4 worm cellular contexts compared by ENCODE assay signal in the genomic region with DNA sequence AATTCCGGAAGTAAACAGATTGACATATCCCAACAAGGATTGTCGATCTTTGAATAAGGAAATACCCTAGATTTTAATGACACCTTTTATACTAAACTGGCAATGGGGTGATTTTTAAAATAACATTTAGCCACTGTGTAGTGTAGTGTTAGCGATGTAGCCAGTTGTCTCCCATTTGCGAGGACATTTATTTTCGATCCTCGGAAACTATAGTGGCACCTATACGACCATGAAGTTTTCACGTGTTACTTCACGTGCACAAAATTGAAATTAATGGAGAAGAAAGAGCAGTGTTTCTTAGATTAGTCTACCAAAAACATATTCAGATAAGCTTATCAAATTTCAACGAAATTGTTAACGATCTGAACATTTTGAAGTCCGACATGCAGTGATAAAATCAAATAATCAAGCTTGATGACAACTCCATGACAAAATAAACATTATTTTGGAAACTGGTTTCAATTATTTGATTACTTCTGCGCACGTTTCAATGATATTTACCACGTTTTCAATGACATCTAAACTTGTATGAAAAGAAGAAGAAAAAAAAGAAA.
A peak's percentile ranks its signal among the peaks of the same experiment; 100 is the strongest.
TF ChIP-seq lines count a peak whose summit lies in the region.

R07E3.4 (minus strand) TSS at position 51 of the 554 bp plus-strand sequence.

TF ChIP-seq in whole organism, L1 larva, 84 proteins besides CTCF, POLR2A, EP300 and RAD21 (continued from another document):
- TF ChIP-seq lsy-2 (tag; optimal IDR thresholded peaks at IDR 0.05; lab: Kevin White, UChicago) (peak in 1 of 2 experiments; percentile 1), pqm-1 (tag; optimal IDR thresholded peaks at IDR 0.05; lab: Kevin White, UChicago) (peak; percentile 9), elt-3 (tag; optimal IDR thresholded peaks at IDR 0.05; lab: Kevin White, UChicago) (peak in 1 of 6 experiments; percentile 28), unc-130 (tag; optimal IDR thresholded peaks at IDR 0.05; lab: Kevin White, UChicago) (peak; percentile 16), nhr-71 (tag; optimal IDR thresholded peaks at IDR 0.05; lab: Kevin White, UChicago) (peak; percentile 80), nhr-19 (GFP tag; conservative IDR thresholded peaks at IDR 0.05; lab: Robert Waterston, UW) (peak; percentile 68), nhr-28 (tag; optimal IDR thresholded peaks at IDR 0.05; lab: Kevin White, UChicago) (no peak), lin-35 (GFP tag; optimal IDR thresholded peaks at IDR 0.05; lab: Kevin White, UChicago) (peak in 1 of 2 experiments; percentile 16), grh-1 (GFP tag; IDR thresholded peaks at IDR 0.05; lab: Robert Waterston, UW) (peak; percentile 61), egl-27 (tag; optimal IDR thresholded peaks at IDR 0.05; lab: Kevin White, UChicago) (peak in 1 of 2 experiments; percentile 17), blmp-1 (tag; optimal IDR thresholded peaks at IDR 0.05; lab: Kevin White, UChicago) (peak; percentile 25), lin-14 (GFP tag; optimal IDR thresholded peaks at IDR 0.05; lab: Kevin White, UChicago) (peak; percentile 75), nhr-85 (tag; lab: Kevin White, UChicago) (peak; percentile 92)

TF ChIP-seq in whole organism, L2 larva, 48 proteins besides CTCF, POLR2A, EP300 and RAD21 (continued from another document):
- TF ChIP-seq fos-1 (tag; optimal IDR thresholded peaks at IDR 0.05; lab: Kevin White, UChicago) (peak; percentile 22), mab-5 (tag; optimal IDR thresholded peaks at IDR 0.05; lab: Kevin White, UChicago) (no peak), skn-1 (tag; optimal IDR thresholded peaks at IDR 0.05; lab: Kevin White, UChicago) (no peak), nhr-77 (tag; optimal IDR thresholded peaks at IDR 0.05; lab: Kevin White, UChicago) (no peak), lin-11 (tag; optimal IDR thresholded peaks at IDR 0.05; lab: Kevin White, UChicago) (no peak), egl-27 (tag; optimal IDR thresholded peaks at IDR 0.05; lab: Kevin White, UChicago) (peak; percentile 75), unc-55 (GFP tag; optimal IDR thresholded peaks at IDR 0.05; lab: Kevin White, UChicago) (no peak), gmeb-1 (tag; optimal IDR thresholded peaks at IDR 0.05; lab: Kevin White, UChicago) (no peak), alr-1 (tag; optimal IDR thresholded peaks at IDR 0.05; lab: Kevin White, UChicago) (no peak), lin-39 (tag; optimal IDR thresholded peaks at IDR 0.05; lab: Kevin White, UChicago) (no peak), zag-1 (tag; optimal IDR thresholded peaks at IDR 0.05; lab: Kevin White, UChicago) (no peak), nhr-21 (tag; optimal IDR thresholded peaks at IDR 0.05; lab: Kevin White, UChicago) (no peak), nhr-25 (tag; optimal IDR thresholded peaks at IDR 0.05; lab: Kevin White, UChicago) (peak; percentile 14), snpc-4 (tag; optimal IDR thresholded peaks at IDR 0.05; lab: Kevin White, UChicago) (no peak), peb-1 (tag; optimal IDR thresholded peaks at IDR 0.05; lab: Kevin White, UChicago) (no peak), R02D3.7 (tag; optimal IDR thresholded peaks at IDR 0.05; lab: Kevin White, UChicago) (no peak), nhr-129 (tag; optimal IDR thresholded peaks at IDR 0.05; lab: Kevin White, UChicago) (no peak), blmp-1 (tag; optimal IDR thresholded peaks at IDR 0.05; lab: Kevin White, UChicago; ENCODE audit: insufficient read depth) (no peak), ztf-4 (tag; optimal IDR thresholded peaks at IDR 0.05; lab: Kevin White, UChicago) (no peak), F13H6.1 (tag; optimal IDR thresholded peaks at IDR 0.05; lab: Kevin White, UChicago) (peak; percentile 20), elt-1 (tag; optimal IDR thresholded peaks at IDR 0.05; lab: Kevin White, UChicago) (no peak)

TF ChIP-seq in whole organism, L3 larva, 47 proteins besides CTCF, POLR2A, EP300 and RAD21 (continued from another document):
- TF ChIP-seq nhr-11 (tag; optimal IDR thresholded peaks at IDR 0.05; lab: Kevin White, UChicago) (peak; percentile 75), elt-3 (tag; optimal IDR thresholded peaks at IDR 0.05; lab: Kevin White, UChicago) (no peak), elt-1 (tag; optimal IDR thresholded peaks at IDR 0.05; lab: Kevin White, UChicago) (no peak), mml-1 (tag; optimal IDR thresholded peaks at IDR 0.05; lab: Kevin White, UChicago) (peak; percentile 83), lin-15B (tag; optimal IDR thresholded peaks at IDR 0.05; lab: Kevin White, UChicago) (no peak), ceh-9 (tag; optimal IDR thresholded peaks at IDR 0.05; lab: Kevin White, UChicago) (no peak), elt-2 (tag; optimal IDR thresholded peaks at IDR 0.05; lab: Kevin White, UChicago) (peak; percentile 80), snpc-4 (tag; optimal IDR thresholded peaks at IDR 0.05; lab: Kevin White, UChicago) (no peak), ama-1 (optimal IDR thresholded peaks at IDR 0.05; lab: Kevin White, UChicago) (no peak), nhr-25 (tag; optimal IDR thresholded peaks at IDR 0.05; lab: Kevin White, UChicago) (no peak), hmg-11 (tag; optimal IDR thresholded peaks at IDR 0.05; lab: Kevin White, UChicago) (no peak), ztf-4 (tag; optimal IDR thresholded peaks at IDR 0.05; lab: Kevin White, UChicago) (no peak), jun-1 (tag; optimal IDR thresholded peaks at IDR 0.05; lab: Kevin White, UChicago) (no peak)

TF ChIP-seq in whole organism, L4 larva, 104 proteins besides CTCF, POLR2A, EP300 and RAD21 (continued from another document):
- TF ChIP-seq mxl-2 (GFP tag; conservative IDR thresholded peaks at IDR 0.05; lab: Robert Waterston, UW) (peak; percentile 98), lin-29 (GFP tag; IDR thresholded peaks at IDR 0.05; lab: Robert Waterston, UW) (no peak), F49E8.2 (tag; optimal IDR thresholded peaks at IDR 0.05; lab: Kevin White, UChicago; ENCODE audit: borderline replicate concordance) (no peak), spr-1 (tag; optimal IDR thresholded peaks at IDR 0.05; lab: Kevin White, UChicago) (no peak), ceh-20 (GFP tag; IDR thresholded peaks at IDR 0.05; lab: Robert Waterston, UW) (no peak), nhr-25 (tag; optimal IDR thresholded peaks at IDR 0.05; lab: Kevin White, UChicago; ENCODE audit: borderline replicate concordance, insufficient read depth) (no peak), lir-3 (tag; optimal IDR thresholded peaks at IDR 0.05; lab: Kevin White, UChicago) (no peak), fos-1 (tag; optimal IDR thresholded peaks at IDR 0.05; lab: Kevin White, UChicago) (no peak), nhr-48 (tag; optimal IDR thresholded peaks at IDR 0.05; lab: Kevin White, UChicago) (peak; percentile 55), dve-1 (tag; optimal IDR thresholded peaks at IDR 0.05; lab: Kevin White, UChicago; ENCODE audit: insufficient read depth) (peak; percentile 62), daf-8 (GFP tag; IDR thresholded peaks at IDR 0.05; lab: Robert Waterston, UW) (no peak), saeg-2 (GFP tag; IDR thresholded peaks at IDR 0.05; lab: Robert Waterston, UW) (no peak), ces-1 (GFP tag; optimal IDR thresholded peaks at IDR 0.05; lab: Kevin White, UChicago) (no peak), nhr-42 (GFP tag; IDR thresholded peaks at IDR 0.05; lab: Robert Waterston, UW) (no peak), zip-11 (GFP tag; IDR thresholded peaks at IDR 0.05; lab: Robert Waterston, UW) (no peak), php-3 (GFP tag; IDR thresholded peaks at IDR 0.05; lab: Robert Waterston, UW) (0 out of 2 replicates have a peak, but pooled peaks have one; percentile 55), dmd-6 (GFP tag; IDR thresholded peaks at IDR 0.05; lab: Robert Waterston, UW) (peak; percentile 79), mdt-29 (GFP tag; IDR thresholded peaks at IDR 0.05; lab: Robert Waterston, UW) (no peak), lin-1 (GFP tag; IDR thresholded peaks at IDR 0.05; lab: Robert Waterston, UW) (peak; percentile 47; the same call in 1 of the 2 replicates), unc-62 (GFP tag; optimal IDR thresholded peaks at IDR 0.05 in 1 of 2; lab: Kevin White, UChicago) (no peak), unc-62 (tag; optimal IDR thresholded peaks at IDR 0.05; lab: Kevin White, UChicago) (no peak), dmd-9 (GFP tag; IDR thresholded peaks at IDR 0.05; lab: Robert Waterston, UW) (no peak), nhr-77 (tag; optimal IDR thresholded peaks at IDR 0.05; lab: Kevin White, UChicago) (no peak), hlh-11 (tag; optimal IDR thresholded peaks at IDR 0.05; lab: Kevin White, UChicago) (peak; percentile 65), nhr-41 (GFP tag; IDR thresholded peaks at IDR 0.05; lab: Robert Waterston, UW) (no peak), hlh-30 (tag; optimal IDR thresholded peaks at IDR 0.05; lab: Kevin White, UChicago; ENCODE audit: insufficient read depth) (peak; percentile 1), nhr-237 (tag; optimal IDR thresholded peaks at IDR 0.05; lab: Kevin White, UChicago) (no peak), F37D6.2 (tag; optimal IDR thresholded peaks at IDR 0.05; lab: Kevin White, UChicago) (no peak), duxl-1 (tag; optimal IDR thresholded peaks at IDR 0.05; lab: Kevin White, UChicago; ENCODE audit: poor library complexity) (no peak), nhr-11 (tag; optimal IDR thresholded peaks at IDR 0.05; lab: Kevin White, UChicago) (peak; percentile 71), attf-4 (tag; optimal IDR thresholded peaks at IDR 0.05; lab: Kevin White, UChicago) (no peak), D1046.2 (GFP tag; IDR thresholded peaks at IDR 0.05; lab: Robert Waterston, UW) (no peak), aha-1 (tag; lab: Kevin White, UChicago) (peak; percentile 81), egl-27 (tag; optimal IDR thresholded peaks at IDR 0.05; lab: Kevin White, UChicago) (no peak), nhr-6 (tag; optimal IDR thresholded peaks at IDR 0.05; lab: Kevin White, UChicago) (no peak), nhr-28 (tag; optimal IDR thresholded peaks at IDR 0.05; lab: Kevin White, UChicago) (peak; percentile 96), tra-1 (GFP tag; IDR thresholded peaks at IDR 0.05; lab: Robert Waterston, UW) (peak; percentile 49; the same call in 1 of the 2 replicates), set-16 (GFP tag; IDR thresholded peaks at IDR 0.05; lab: Robert Waterston, UW) (no peak), lsy-2 (tag; optimal IDR thresholded peaks at IDR 0.05; lab: Kevin White, UChicago) (peak in 1 of 2 experiments; percentile 9)
